Worm (Caenorhabditis elegans): ENCODE data around the gene oct-2.

Gene oct-2

ce11 chrX:11379135-11379781 is 33.0 kb downstream of the oct-2 start:
- TF ChIP-seq sox-4 (tag; optimal IDR thresholded peaks at IDR 0.05) = no peak
- no peak for TF ChIP-seq odd-2 (tag; optimal IDR thresholded peaks at IDR 0.05)
- TF ChIP-seq Y22D7AL.16 (tag; optimal IDR thresholded peaks at IDR 0.05) = no peak
- TF ChIP-seq dmd-4 (tag; optimal IDR thresholded peaks at IDR 0.05; ENCODE audit: borderline replicate concordance) = no peak
- TF ChIP-seq unc-55 (GFP tag; optimal IDR thresholded peaks at IDR 0.05) = peak; percentile 58
- peak; percentile 89 for TF ChIP-seq ceh-18 (tag; optimal IDR thresholded peaks at IDR 0.05)
- no peak for TF ChIP-seq K02D7.2 (tag; optimal IDR thresholded peaks at IDR 0.05)
- no peak for TF ChIP-seq ceh-48 (tag; optimal IDR thresholded peaks at IDR 0.05)
- TF ChIP-seq ref-2 (tag; optimal IDR thresholded peaks at IDR 0.05) = peak; percentile 38
- no peak for TF ChIP-seq nhr-11 (tag; optimal IDR thresholded peaks at IDR 0.05)
- peak; percentile 57 for TF ChIP-seq tbx-2 (tag; optimal IDR thresholded peaks at IDR 0.05)
- TF ChIP-seq che-1 (tag; optimal IDR thresholded peaks at IDR 0.05) = no peak
- peak; percentile 79 for TF ChIP-seq pat-9 (tag; optimal IDR thresholded peaks at IDR 0.05)
- TF ChIP-seq ceh-34 (tag; optimal IDR thresholded peaks at IDR 0.05) = peak; percentile 4
- TF ChIP-seq rnt-1 (tag; optimal IDR thresholded peaks at IDR 0.05) = peak; percentile 82
- TF ChIP-seq syd-9 (tag; optimal IDR thresholded peaks at IDR 0.05) = peak; percentile 61
- TF ChIP-seq sdc-2 (tag; optimal IDR thresholded peaks at IDR 0.05) = no peak
- TF ChIP-seq unc-42 (tag; optimal IDR thresholded peaks at IDR 0.05) = peak; percentile 79
- peak; percentile 64 for TF ChIP-seq F13H6.1 (tag; optimal IDR thresholded peaks at IDR 0.05)
- TF ChIP-seq ceh-14 (tag; optimal IDR thresholded peaks at IDR 0.05) = peak; percentile 2
- peak; percentile 25 for TF ChIP-seq C08G9.2 (tag; optimal IDR thresholded peaks at IDR 0.05)
- peak; percentile 48 for TF ChIP-seq ceh-31 (tag; optimal IDR thresholded peaks at IDR 0.05)
- no peak for TF ChIP-seq npax-4 (tag; optimal IDR thresholded peaks at IDR 0.05)

- no peak for TF ChIP-seq ceh-34 (tag; optimal IDR thresholded peaks at IDR 0.05)
- TF ChIP-seq unc-3 (GFP tag; conservative IDR thresholded peaks at IDR 0.05) = no peak
- no peak for TF ChIP-seq unc-3 (tag; optimal IDR thresholded peaks at IDR 0.05)
- TF ChIP-seq hlh-8 (tag; optimal IDR thresholded peaks at IDR 0.05) = no peak
- no peak for TF ChIP-seq unc-42 (tag; optimal IDR thresholded peaks at IDR 0.05)
- TF ChIP-seq mec-3 (tag; optimal IDR thresholded peaks at IDR 0.05; ENCODE audit: borderline replicate concordance) = no peak
- TF ChIP-seq sox-2 (GFP tag; IDR thresholded peaks at IDR 0.05) = no peak
- TF ChIP-seq hlh-13 (GFP tag; optimal IDR thresholded peaks at IDR 0.05) = no peak
Observed at ce11 chrX:11383359-11383758, 37.1 kb downstream of the oct-2 start.

- TF ChIP-seq ets-4 (tag; optimal IDR thresholded peaks at IDR 0.05) (no peak), hlh-6 (tag; optimal IDR thresholded peaks at IDR 0.05) (peak; percentile 66), tbx-2 (tag; optimal IDR thresholded peaks at IDR 0.05) (peak; percentile 26), fkh-6 (tag; optimal IDR thresholded peaks at IDR 0.05) (peak; percentile 11), elt-2 (tag; optimal IDR thresholded peaks at IDR 0.05) (peak; percentile 0), ceh-24 (tag; optimal IDR thresholded peaks at IDR 0.05) (no peak), sdc-2 (tag; optimal IDR thresholded peaks at IDR 0.05) (peak; percentile 62), ceh-34 (tag; optimal IDR thresholded peaks at IDR 0.05) (peak; percentile 63), ref-2 (tag; optimal IDR thresholded peaks at IDR 0.05) (peak; percentile 62), unc-42 (tag; optimal IDR thresholded peaks at IDR 0.05) (peak; percentile 76), ceh-31 (tag; optimal IDR thresholded peaks at IDR 0.05) (peak; percentile 36), syd-9 (tag; optimal IDR thresholded peaks at IDR 0.05) (peak; percentile 10), fax-1 (tag; optimal IDR thresholded peaks at IDR 0.05) (peak; percentile 28), lim-6 (tag; optimal IDR thresholded peaks at IDR 0.05) (no peak), C08G9.2 (tag; optimal IDR thresholded peaks at IDR 0.05) (peak; percentile 7)
Observed at ce11 chrX:11384534-11385441, 38.5 kb downstream of the oct-2 start, which contains the start of the genes F08B12.11 and prmn-1. TSS of gene F08B12.11 (plus strand) at chrX:11385054. TSS of gene prmn-1 (plus strand) at chrX:11385084.

Data from whole organism, late embryonic.